Fruit fly (Drosophila melanogaster) whole organism, adult: ENCODE data around the gene CG7402.

Experiments used
- CG11617 ChIP-seq: fragments of 200-800 bp; sonication (Bioruptor generic); optimal IDR thresholded peaks from 2 replicates; lab custom pipeline; 2017; ENCODE audit warnings: mild to moderate bottlenecking, missing biosample characterization, missing genetic modification reagents, missing genetic modification characterization
- CG12768 ChIP-seq: fragments of 200-800 bp; sonication (Bioruptor generic); optimal IDR thresholded peaks from 2 replicates; lab custom pipeline; 2017; ENCODE audit warnings: missing biosample characterization, missing genetic modification characterization, mild to moderate bottlenecking, moderate library complexity, missing genetic modification reagents
- CG14711 ChIP-seq: fragments of 200-800 bp; sonication (Bioruptor generic); optimal IDR thresholded peaks from 2 replicates; lab custom pipeline; 2018; ENCODE audit warnings: missing biosample characterization, mild to moderate bottlenecking, missing genetic modification characterization, moderate library complexity
- CG1620 ChIP-seq: fragments of 200-800 bp; sonication (Bioruptor generic); optimal IDR thresholded peaks from 2 replicates; lab custom pipeline; 2016; ENCODE audit warnings: missing biosample characterization, missing genetic modification characterization
- CG33017 ChIP-seq: fragments of 200-800 bp; sonication (Bioruptor generic); optimal IDR thresholded peaks from 2 replicates; lab custom pipeline; 2018; ENCODE audit warnings: missing biosample characterization, mild to moderate bottlenecking, missing genetic modification characterization, moderate library complexity
- CG5204 ChIP-seq: fragments of 200-800 bp; sonication (Bioruptor generic); optimal IDR thresholded peaks from 2 replicates; lab custom pipeline; 2016; ENCODE audit warnings: missing biosample characterization, missing genetic modification characterization
- CG7045 ChIP-seq: fragments of 200-800 bp; sonication (Bioruptor generic); optimal IDR thresholded peaks from 2 replicates; lab custom pipeline; 2017; ENCODE audit warnings: missing biosample characterization, mild to moderate bottlenecking, missing genetic modification characterization
- CG7101 ChIP-seq: fragments of 200-800 bp; sonication (Bioruptor generic); optimal IDR thresholded peaks from 2 replicates; lab custom pipeline; 2018; ENCODE audit warnings: missing biosample characterization, mild to moderate bottlenecking, missing genetic modification characterization, moderate library complexity
- Clk ChIP-seq: fragments of 200-800 bp; sonication (Bioruptor generic); optimal IDR thresholded peaks from 2 replicates; lab custom pipeline; 2017; ENCODE audit warnings: missing biosample characterization, missing genetic modification characterization
- Crg-1 ChIP-seq: fragments of 200-800 bp; sonication (Bioruptor generic); optimal IDR thresholded peaks from 2 replicates; lab custom pipeline; 2016; ENCODE audit warnings: missing biosample characterization, missing genetic modification characterization
- Hr96 ChIP-seq: fragments of 200-800 bp; sonication (Bioruptor generic); optimal IDR thresholded peaks from 2 replicates; lab custom pipeline; 2016; ENCODE audit warnings: missing biosample characterization, missing genetic modification characterization
- Mnt ChIP-seq: fragments of 200-800 bp; sonication (Bioruptor generic); optimal IDR thresholded peaks from 2 replicates; lab custom pipeline; 2016; ENCODE audit warnings: missing biosample characterization, mild to moderate bottlenecking, missing genetic modification characterization
- bab1 ChIP-seq: fragments of 200-800 bp; sonication (Bioruptor generic); optimal IDR thresholded peaks from 3 replicates; lab custom pipeline; 2019; ENCODE audit warnings: missing biosample characterization, mild to moderate bottlenecking, missing genetic modification characterization, moderate library complexity
- cic ChIP-seq: fragments of 200-800 bp; sonication (Bioruptor generic); optimal IDR thresholded peaks from 2 replicates; lab custom pipeline; 2017; ENCODE audit warnings: missing biosample characterization, mild to moderate bottlenecking, missing genetic modification characterization, moderate library complexity
- cnc ChIP-seq, 2 experiments: fragments of >200 bp; optimal IDR thresholded peaks; 2 replicates each; lab custom pipeline; 2017
- kay ChIP-seq: fragments of 200-800 bp; sonication (Bioruptor generic); peaks from one replicate; lab custom pipeline; 2016; ENCODE audit warnings: missing biosample characterization, missing genetic modification characterization, borderline replicate concordance
- ovo ChIP-seq: fragments of 200-800 bp; sonication (Bioruptor generic); optimal IDR thresholded peaks from 2 replicates; lab custom pipeline; 2016; ENCODE audit warnings: missing biosample characterization, missing genetic modification characterization
- pad ChIP-seq: fragments of 200-800 bp; sonication (Bioruptor generic); optimal IDR thresholded peaks from 3 replicates; lab custom pipeline; 2017; ENCODE audit warnings: missing biosample characterization, missing genetic modification characterization, mild to moderate bottlenecking, moderate library complexity, missing genetic modification reagents
- tj ChIP-seq: fragments of 200-800 bp; sonication (Bioruptor generic); optimal IDR thresholded peaks from 3 replicates; lab custom pipeline; 2017; ENCODE audit warnings: missing biosample characterization, mild to moderate bottlenecking, missing genetic modification characterization, moderate library complexity
- toe ChIP-seq: fragments of 200-800 bp; sonication (Bioruptor generic); optimal IDR thresholded peaks from 2 replicates; lab custom pipeline; 2016; ENCODE audit warnings: missing biosample characterization, missing genetic modification characterization

Gene CG7402

DNA sequence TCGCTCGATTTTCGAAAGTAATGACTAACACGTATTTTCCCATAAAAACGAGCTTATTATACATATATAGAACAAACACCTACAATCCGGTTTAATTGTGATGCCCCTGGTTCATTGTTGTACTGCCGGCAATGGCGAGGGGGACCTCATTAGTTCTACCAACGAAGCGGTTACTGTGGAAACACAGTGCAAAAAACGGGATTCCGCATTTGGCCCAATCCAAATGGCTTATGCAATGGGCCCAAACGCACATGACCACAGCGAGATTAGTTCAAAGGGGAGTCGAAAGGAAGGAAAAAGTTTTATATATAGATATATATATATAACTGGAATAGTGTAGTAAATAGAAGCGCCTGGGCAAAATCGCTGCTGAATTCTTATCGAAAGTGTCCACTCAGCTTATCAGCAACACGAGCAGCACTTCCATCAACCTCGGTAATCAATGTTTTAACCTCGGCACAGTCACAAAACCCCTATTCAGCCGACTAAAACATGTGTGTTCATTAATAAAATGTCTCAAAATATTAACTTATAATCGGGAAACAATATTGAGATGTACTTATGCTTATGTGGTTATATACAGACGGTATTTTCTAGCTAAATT, 16.4 kb downstream of the CG7402 start:
- TF ChIP-seq bab1 (GFP tag; lab: Kevin White, UChicago) (no peak), cic (GFP tag; lab: Kevin White, UChicago) (peak; percentile 59), tj (GFP tag; lab: Kevin White, UChicago) (peak; percentile 59), Mnt (GFP tag; lab: Kevin White, UChicago) (peak; percentile 10)

dm6 chr3L:17904593-17904992, 17.1 kb downstream of the CG7402 start:
- TF ChIP-seq pad (no peak), cnc (optimal IDR thresholded peaks at IDR 0.05; lab: Kevin White, UChicago) (no peak), CG12768 (GFP tag; lab: Kevin White, UChicago) (no peak), Crg-1 (GFP tag; lab: Kevin White, UChicago) (peak; percentile 27), Mnt (GFP tag; lab: Kevin White, UChicago) (no peak)

- TF ChIP-seq tj (GFP tag; lab: Kevin White, UChicago), result peak; percentile 95
- no peak for TF ChIP-seq CG1620 (GFP tag; lab: Kevin White, UChicago)
- TF ChIP-seq toe (GFP tag; lab: Kevin White, UChicago), result no peak
- no peak for TF ChIP-seq cnc (optimal IDR thresholded peaks at IDR 0.05; lab: Kevin White, UChicago)
- no peak for TF ChIP-seq Crg-1 (GFP tag; lab: Kevin White, UChicago)
- no peak for TF ChIP-seq kay (GFP tag; lab: Kevin White, UChicago)
- no peak for TF ChIP-seq CG7045 (GFP tag; lab: Kevin White, UChicago)
- peak; percentile 13 for TF ChIP-seq pad
Observed at dm6 chr3L:17905761-17906160, 18.3 kb downstream of the CG7402 start.

- TF ChIP-seq CG14711 (tag; lab: Kevin White, UChicago) (peak; percentile 42), cnc (optimal IDR thresholded peaks at IDR 0.05; lab: Kevin White, UChicago) (no peak), CG12768 (GFP tag; lab: Kevin White, UChicago) (peak; percentile 16), Crg-1 (GFP tag; lab: Kevin White, UChicago) (peak; percentile 42), ovo (no peak), Mnt (GFP tag; lab: Kevin White, UChicago) (peak; percentile 67), CG11617 (GFP tag; lab: Kevin White, UChicago) (peak; percentile 40), CG1620 (GFP tag; lab: Kevin White, UChicago) (no peak), Clk (no peak), CG7101 (tag; lab: Kevin White, UChicago) (peak; percentile 27), CG7045 (GFP tag; lab: Kevin White, UChicago) (no peak), cic (GFP tag; lab: Kevin White, UChicago) (peak; percentile 68), kay (GFP tag; lab: Kevin White, UChicago) (peak; percentile 69), bab1 (GFP tag; lab: Kevin White, UChicago) (no peak), pad (no peak), CG5204 (GFP tag; lab: Kevin White, UChicago) (no peak), CG33017 (tag; lab: Kevin White, UChicago) (peak; percentile 16), Hr96 (GFP tag; lab: Kevin White, UChicago) (no peak), tj (GFP tag; lab: Kevin White, UChicago) (peak; percentile 86), toe (GFP tag; lab: Kevin White, UChicago) (peak; percentile 8)
Observed at dm6 chr3L:17907609-17908160, 20.2 kb downstream of the CG7402 start, which contains the start of the genes Prestin and Wdr92. Gene Prestin (minus strand): TSS chr3L:17907812. Gene Wdr92 (plus strand): TSS chr3L:17908143.

DNA sequence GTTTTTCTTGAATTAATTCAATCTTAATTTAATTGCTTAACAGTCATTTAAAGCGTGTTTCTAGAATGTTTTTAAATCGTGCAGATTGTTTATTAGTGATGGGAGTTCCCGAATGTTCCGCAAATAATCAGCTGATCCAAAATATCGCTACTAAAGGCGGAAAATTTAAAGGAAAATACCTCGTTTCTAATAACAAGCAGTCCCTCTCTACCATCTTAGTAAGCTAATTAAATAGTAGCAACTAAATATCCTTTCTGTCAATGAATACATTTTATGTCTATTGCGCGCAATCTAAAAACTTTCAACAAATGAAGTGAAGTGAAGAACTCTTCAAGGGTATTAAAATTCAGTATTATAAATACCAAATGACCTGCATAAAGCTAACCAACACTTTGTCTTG, 24.9 kb downstream of the CG7402 start, which contains the start of gene CG5290:
Gene CG5290 (minus strand): TSS at position 118 of the 400 bp plus-strand sequence.
- TF ChIP-seq toe (GFP tag; lab: Kevin White, UChicago) (peak; percentile 33), kay (GFP tag; lab: Kevin White, UChicago) (peak; percentile 93), CG7045 (GFP tag; lab: Kevin White, UChicago) (peak; percentile 17), CG1620 (GFP tag; lab: Kevin White, UChicago) (peak; percentile 56), CG14711 (tag; lab: Kevin White, UChicago) (peak; percentile 47), CG11617 (GFP tag; lab: Kevin White, UChicago) (peak; percentile 68), CG5204 (GFP tag; lab: Kevin White, UChicago) (no peak), CG12768 (GFP tag; lab: Kevin White, UChicago) (peak; percentile 50), tj (GFP tag; lab: Kevin White, UChicago) (peak; percentile 41), CG33017 (tag; lab: Kevin White, UChicago) (peak; percentile 45), Crg-1 (GFP tag; lab: Kevin White, UChicago) (peak; percentile 48), cic (GFP tag; lab: Kevin White, UChicago) (no peak), pad (peak; percentile 44), Mnt (GFP tag; lab: Kevin White, UChicago) (peak; percentile 65), bab1 (GFP tag; lab: Kevin White, UChicago) (peak; percentile 72), cnc (optimal IDR thresholded peaks at IDR 0.05; lab: Kevin White, UChicago) (no peak), ovo (no peak), Hr96 (GFP tag; lab: Kevin White, UChicago) (no peak), CG7101 (tag; lab: Kevin White, UChicago) (peak; percentile 60), Clk (no peak)
